Fruit fly (Drosophila melanogaster) whole organism, embryonic: ENCODE measurements around the gene CG12659.

ENCODE experiments used
- B-H1 ChIP-seq: fragments of 200-800 bp; sonication (Bioruptor generic); IDR thresholded peaks from 3 replicates; pipeline ENCODE4 v1.3.6; 2022; ENCODE audit warnings: missing biosample characterization, missing genetic modification characterization
- CG10543 ChIP-seq: fragments of 200-800 bp; sonication (Bioruptor generic); optimal IDR thresholded peaks from 3 replicates; lab custom pipeline; 2017; ENCODE audit warnings: missing biosample characterization, mild to moderate bottlenecking, missing genetic modification characterization, moderate library complexity
- CG11696 ChIP-seq: fragments of 200-800 bp; sonication (Bioruptor generic); IDR thresholded peaks from 2 replicates; pipeline ENCODE4 v1.3.6; 2022; ENCODE audit warnings: missing biosample characterization, missing genetic modification characterization
- CG12104 ChIP-seq: fragments of 200-800 bp; sonication (Bioruptor generic); optimal IDR thresholded peaks from 3 replicates; lab custom pipeline; 2016; ENCODE audit warnings: missing biosample characterization, missing genetic modification characterization
- CG12219 ChIP-seq: fragments of 200-800 bp; sonication (Bioruptor generic); optimal IDR thresholded peaks from 3 replicates; lab custom pipeline; 2018; ENCODE audit warnings: missing biosample characterization, mild to moderate bottlenecking, missing genetic modification characterization
- CG13424 ChIP-seq: fragments of 200-800 bp; sonication (Bioruptor generic); optimal IDR thresholded peaks from 2 replicates; lab custom pipeline; 2019; ENCODE audit warnings: missing biosample characterization, mild to moderate bottlenecking, missing genetic modification characterization, moderate library complexity
- CG14014 ChIP-seq: fragments of 200-800 bp; sonication (Bioruptor generic); IDR thresholded peaks from 2 replicates; pipeline ENCODE4 v1.3.6; 2022; ENCODE audit warnings: missing biosample characterization, missing genetic modification characterization
- CG14441 ChIP-seq: fragments of 200-800 bp; sonication (Bioruptor generic); IDR thresholded peaks from 2 replicates; pipeline ENCODE4 v1.3.6; 2022; ENCODE audit warnings: missing biosample characterization, missing genetic modification characterization
- CG15011 ChIP-seq: fragments of 200-800 bp; sonication (Bioruptor generic); optimal IDR thresholded peaks from 3 replicates; lab custom pipeline; 2018; ENCODE audit warnings: missing biosample characterization, mild to moderate bottlenecking, missing genetic modification characterization
- CG15514 ChIP-seq: fragments of 200-800 bp; sonication (Bioruptor generic); optimal IDR thresholded peaks from 3 replicates; lab custom pipeline; 2017; ENCODE audit warnings: missing biosample characterization, missing genetic modification characterization, mild to moderate bottlenecking, moderate library complexity, missing genetic modification reagents
- CG17328 ChIP-seq: fragments of 200-800 bp; sonication (Bioruptor generic); IDR thresholded peaks from 2 replicates; pipeline ENCODE4 v1.3.6; 2022; ENCODE audit warnings: missing biosample characterization, missing genetic modification characterization
- CG17359 ChIP-seq: fragments of 200-800 bp; sonication (Bioruptor generic); optimal IDR thresholded peaks from 3 replicates; lab custom pipeline; 2018; ENCODE audit warnings: missing biosample characterization, mild to moderate bottlenecking, missing genetic modification characterization, moderate library complexity
- CG17361 ChIP-seq: fragments of 200-800 bp; sonication (Bioruptor generic); IDR thresholded peaks from 3 replicates; pipeline ENCODE4 v1.3.6; 2022; ENCODE audit warnings: missing biosample characterization, missing genetic modification characterization
- CG17568 ChIP-seq: fragments of 200-800 bp; sonication (Bioruptor generic); optimal IDR thresholded peaks from 2 replicates; lab custom pipeline; 2018; ENCODE audit warnings: missing biosample characterization, mild to moderate bottlenecking, missing genetic modification characterization, moderate library complexity
- CG18011 ChIP-seq: fragments of 200-800 bp; sonication (Bioruptor generic); optimal IDR thresholded peaks from 2 replicates; lab custom pipeline; 2017; ENCODE audit warnings: missing biosample characterization, missing genetic modification characterization, mild to moderate bottlenecking, moderate library complexity, missing genotype
- CG2199 ChIP-seq: fragments of 200-800 bp; sonication (Bioruptor generic); IDR thresholded peaks from 3 replicates; pipeline ENCODE4 v1.3.6; 2022; ENCODE audit warnings: missing biosample characterization, missing genetic modification characterization
- CG2889 ChIP-seq: fragments of 200-800 bp; sonication (Bioruptor generic); IDR thresholded peaks from 3 replicates; pipeline ENCODE4 v1.3.6; 2022; ENCODE audit warnings: missing biosample characterization, missing genetic modification characterization
- CG4328 ChIP-seq: fragments of 200-800 bp; sonication (Bioruptor generic); optimal IDR thresholded peaks from 3 replicates; lab custom pipeline; 2017; ENCODE audit warnings: missing biosample characterization, missing genetic modification reagents, missing genetic modification characterization
- CG4404 ChIP-seq: fragments of 200-800 bp; sonication (Bioruptor generic); IDR thresholded peaks from 2 replicates; pipeline ENCODE4 v1.3.6; 2022; ENCODE audit warnings: missing biosample characterization, missing genetic modification characterization
- CG4730 ChIP-seq: fragments of 200-800 bp; sonication (Bioruptor generic); IDR thresholded peaks from 2 replicates; pipeline ENCODE4 v1.3.6; 2022; ENCODE audit warnings: missing biosample characterization, missing genetic modification characterization
- CG4820 ChIP-seq: fragments of 200-800 bp; sonication (Bioruptor generic); optimal IDR thresholded peaks from 3 replicates; lab custom pipeline; 2016; ENCODE audit warnings: missing biosample characterization, missing genetic modification characterization
- CG6683 ChIP-seq: fragments of 200-800 bp; sonication (Bioruptor generic); optimal IDR thresholded peaks from 2 replicates; lab custom pipeline; 2017; ENCODE audit warnings: missing biosample characterization, mild to moderate bottlenecking, missing genetic modification characterization, missing genetic modification reagents
- CG7928 ChIP-seq: fragments of 200-800 bp; sonication (Bioruptor generic); optimal IDR thresholded peaks from 2 replicates; lab custom pipeline; 2017; ENCODE audit warnings: missing biosample characterization, mild to moderate bottlenecking, missing genetic modification characterization
- CG8924 ChIP-seq: fragments of 200-800 bp; optimal IDR thresholded peaks from 3 replicates; lab custom pipeline; 2019; ENCODE audit warnings: missing biosample characterization, mild to moderate bottlenecking, missing genetic modification characterization, moderate library complexity
- CrebB ChIP-seq: fragments of 200-800 bp; sonication (Bioruptor generic); optimal IDR thresholded peaks from 3 replicates; lab custom pipeline; 2018; ENCODE audit warnings: missing biosample characterization, mild to moderate bottlenecking, missing genetic modification characterization
- Dbx ChIP-seq: fragments of 200-800 bp; sonication (Bioruptor generic); IDR thresholded peaks from 3 replicates; pipeline ENCODE4 v1.3.6; 2022; ENCODE audit warnings: missing biosample characterization, missing genetic modification characterization
- Fer1 ChIP-seq: fragments of 200-800 bp; sonication (Bioruptor generic); optimal IDR thresholded peaks from 2 replicates; lab custom pipeline; 2017; ENCODE audit warnings: missing biosample characterization, mild to moderate bottlenecking, missing genetic modification characterization
- Fer3 ChIP-seq: fragments of 200-800 bp; sonication (Bioruptor generic); optimal IDR thresholded peaks from 2 replicates; lab custom pipeline; 2018; ENCODE audit warnings: missing biosample characterization, mild to moderate bottlenecking, missing genetic modification characterization, moderate library complexity
- GATAe ChIP-seq: fragments of 200-800 bp; sonication (Bioruptor generic); conservative IDR thresholded peaks from 2 replicates; pipeline ENCODE4 v1.3.6; 2022; ENCODE audit warnings: missing biosample characterization, missing genetic modification characterization
- H15 ChIP-seq: fragments of 200-800 bp; sonication (Bioruptor generic); IDR thresholded peaks from 3 replicates; pipeline ENCODE4 v1.3.6; 2022; ENCODE audit warnings: missing biosample characterization, missing genetic modification characterization
- Hr39 ChIP-seq: fragments of >200 bp; optimal IDR thresholded peaks from 2 replicates; lab custom pipeline; 2017
- Med ChIP-seq: fragments of 200-800 bp; sonication (Bioruptor generic); peaks from one replicate; lab custom pipeline; 2016; ENCODE audit warnings: missing biosample characterization, missing genetic modification characterization, mild to moderate bottlenecking, inconsistent platforms, moderate library complexity
- Mes4 ChIP-seq: fragments of 200-800 bp; sonication (Bioruptor generic); optimal IDR thresholded peaks from 2 replicates; lab custom pipeline; 2016; ENCODE audit warnings: missing biosample characterization, missing genetic modification characterization
- NK7.1 ChIP-seq: fragments of 200-800 bp; sonication (Bioruptor generic); optimal IDR thresholded peaks from 3 replicates; lab custom pipeline; 2016; ENCODE audit warnings: missing biosample characterization, missing genetic modification characterization
- Opbp ChIP-seq: fragments of 200-800 bp; sonication (Bioruptor generic); IDR thresholded peaks from 3 replicates; pipeline ENCODE4 v1.3.6; 2022; ENCODE audit warnings: missing biosample characterization, missing genetic modification characterization; ENCODE audit not compliant: partially characterized antibody
- PHDP ChIP-seq: fragments of 200-800 bp; sonication (Bioruptor generic); optimal IDR thresholded peaks from 3 replicates; lab custom pipeline; 2018; ENCODE audit warnings: missing biosample characterization, mild to moderate bottlenecking, missing genetic modification characterization, moderate library complexity
- Sox100B ChIP-seq: fragments of 200-800 bp; sonication (Bioruptor generic); optimal IDR thresholded peaks from 3 replicates; lab custom pipeline; 2018; ENCODE audit warnings: missing biosample characterization, mild to moderate bottlenecking, missing genetic modification characterization
- bigmax ChIP-seq: fragments of 200-800 bp; sonication (Bioruptor generic); optimal IDR thresholded peaks from 2 replicates; lab custom pipeline; 2018; ENCODE audit warnings: missing biosample characterization, mild to moderate bottlenecking, missing genetic modification characterization
- caup ChIP-seq: fragments of 200-800 bp; sonication (Bioruptor generic); optimal IDR thresholded peaks from 3 replicates; lab custom pipeline; 2017; ENCODE audit warnings: missing biosample characterization, mild to moderate bottlenecking, missing genetic modification characterization, moderate library complexity; ENCODE audit not compliant: severe bottlenecking
- chinmo ChIP-seq: fragments of 200-800 bp; sonication (Bioruptor generic); IDR thresholded peaks from 4 replicates; pipeline ENCODE4 v1.3.6; 2022; ENCODE audit warnings: missing biosample characterization, missing genetic modification characterization; ENCODE audit not compliant: partially characterized antibody
- dpn ChIP-seq, 2 experiments: fragments of 200-800 bp; sonication (Bioruptor generic); optimal IDR thresholded peaks; 3 replicates each; lab custom pipeline; 2016; ENCODE audit warnings: missing biosample characterization in 2 of 2, missing genetic modification characterization in 2 of 2
- gro ChIP-seq: fragments of 200-800 bp; sonication (Bioruptor generic); optimal IDR thresholded peaks from 2 replicates; lab custom pipeline; 2016; ENCODE audit warnings: missing biosample characterization, missing genetic modification characterization
- gsb ChIP-seq: fragments of 200-800 bp; sonication (Bioruptor generic); IDR thresholded peaks from 2 replicates; pipeline ENCODE4 v1.3.6; 2022; ENCODE audit warnings: missing biosample characterization, missing genetic modification characterization
- hb ChIP-seq: fragments of 200-800 bp; sonication (Bioruptor generic); IDR thresholded peaks from 3 replicates; pipeline ENCODE4 v1.3.6; 2022; ENCODE audit warnings: missing biosample characterization, missing genetic modification characterization; ENCODE audit not compliant: partially characterized antibody
- mam ChIP-seq: fragments of 200-800 bp; sonication (Bioruptor generic); optimal IDR thresholded peaks from 3 replicates; lab custom pipeline; 2016; ENCODE audit warnings: missing biosample characterization, missing genetic modification characterization
- nmo ChIP-seq: fragments of 200-800 bp; sonication (Bioruptor generic); optimal IDR thresholded peaks from 2 replicates; lab custom pipeline; 2018; ENCODE audit warnings: missing biosample characterization, mild to moderate bottlenecking, missing genetic modification characterization, moderate library complexity
- ro ChIP-seq: fragments of 200-800 bp; sonication (Bioruptor generic); IDR thresholded peaks from 2 replicates; pipeline ENCODE4 v1.3.6; 2022; ENCODE audit warnings: missing biosample characterization, missing genetic modification characterization
- tgo ChIP-seq: fragments of 200-800 bp; sonication (Bioruptor generic); IDR thresholded peaks from 3 replicates; pipeline ENCODE4 v1.3.6; 2022; ENCODE audit warnings: missing biosample characterization, missing genetic modification characterization
- unpg ChIP-seq: fragments of 200-800 bp; sonication (Bioruptor generic); optimal IDR thresholded peaks from 3 replicates; lab custom pipeline; 2018; ENCODE audit warnings: missing biosample characterization, mild to moderate bottlenecking, missing genetic modification characterization, moderate library complexity
- vnd ChIP-seq: fragments of 200-800 bp; sonication (Bioruptor generic); IDR thresholded peaks from 3 replicates; pipeline ENCODE4 v1.3.6; 2022; ENCODE audit warnings: missing biosample characterization, missing genetic modification characterization; ENCODE audit not compliant: partially characterized antibody

CG12659 gene

dm6 chrX:8541985-8542384 lies 49.5 kb downstream of the CG12659 start (continued):
- TF ChIP-seq CG4820 (GFP tag; lab: Kevin White, UChicago) = no peak
- TF ChIP-seq chinmo (GFP tag; lab: Robert Waterston, UW) = no peak
- no peak for TF ChIP-seq Hr39
- peak; percentile 26; the same call in 1 of the 3 replicates for TF ChIP-seq B-H1 (GFP tag; lab: Robert Waterston, UW)
- TF ChIP-seq CrebB (tag; lab: Kevin White, UChicago) = peak; percentile 31
- TF ChIP-seq CG17359 (tag; lab: Kevin White, UChicago) = peak; percentile 66
- TF ChIP-seq CG13424 = peak; percentile 60
- TF ChIP-seq CG14441 = peak; percentile 58
- no peak for TF ChIP-seq ro (GFP tag; lab: Robert Waterston, UW)
- TF ChIP-seq gsb (GFP tag; lab: Robert Waterston, UW) = peak; percentile 42; the same call in 1 of the 2 replicates
- peak; percentile 71 for TF ChIP-seq Fer3
- peak; percentile 85 for TF ChIP-seq Fer1 (GFP tag; lab: Kevin White, UChicago)
- peak; percentile 70 for TF ChIP-seq CG14014
- TF ChIP-seq Med (GFP tag; lab: Kevin White, UChicago) = peak; percentile 79
- TF ChIP-seq NK7.1 (GFP tag; lab: Kevin White, UChicago) = no peak
- TF ChIP-seq GATAe (GFP tag; lab: Robert Waterston, UW) = no peak; the same call in 1 of the 2 replicates
- peak; percentile 16 for TF ChIP-seq Sox100B (GFP tag; lab: Kevin White, UChicago)
- TF ChIP-seq bigmax (GFP tag; lab: Kevin White, UChicago) = no peak
- peak; percentile 31; the same call in 1 of the 3 replicates for TF ChIP-seq tgo (GFP tag; lab: Robert Waterston, UW)
- peak; percentile 72 for TF ChIP-seq CG11696 (GFP tag; lab: Robert Waterston, UW)
- TF ChIP-seq CG15514 (GFP tag; lab: Kevin White, UChicago) = peak; percentile 58
- peak; percentile 70 for TF ChIP-seq PHDP (tag; lab: Kevin White, UChicago)
- TF ChIP-seq Opbp (GFP tag; lab: Robert Waterston, UW) = no peak
- no peak for TF ChIP-seq hb
- TF ChIP-seq CG17568 = peak; percentile 64
- peak; percentile 15 for TF ChIP-seq CG15011 (GFP tag; lab: Kevin White, UChicago)
- no peak for TF ChIP-seq vnd (GFP tag; lab: Robert Waterston, UW)
- TF ChIP-seq CG17328 (GFP tag; lab: Robert Waterston, UW) = peak; percentile 29; the same call in 1 of the 2 replicates
- TF ChIP-seq nmo (GFP tag; lab: Kevin White, UChicago) = peak; percentile 16
- TF ChIP-seq dpn (GFP tag; optimal IDR thresholded peaks at IDR 0.05; lab: Kevin White, UChicago) = peak; percentile 1 to 45
- 0 out of 3 replicates have a peak, but pooled peaks have one; percentile 31 for TF ChIP-seq CG17361 (GFP tag; lab: Robert Waterston, UW)
- TF ChIP-seq CG4730 (GFP tag; lab: Robert Waterston, UW) = 0 out of 2 replicates have a peak, but pooled peaks have one; percentile 21
- TF ChIP-seq gro = peak; percentile 42
- peak; percentile 61 for TF ChIP-seq caup (GFP tag; lab: Kevin White, UChicago)
- TF ChIP-seq CG4404 (GFP tag; lab: Robert Waterston, UW) = 0 out of 2 replicates have a peak, but pooled peaks have one; percentile 9
- TF ChIP-seq CG4328 = no peak
- TF ChIP-seq Mes4 (GFP tag; lab: Kevin White, UChicago) = no peak
- TF ChIP-seq unpg (GFP tag; lab: Kevin White, UChicago) = peak; percentile 71
- TF ChIP-seq CG12104 (GFP tag; lab: Kevin White, UChicago) = no peak
- peak; percentile 51 for TF ChIP-seq CG6683 (GFP tag; lab: Kevin White, UChicago)
- TF ChIP-seq mam (GFP tag; lab: Kevin White, UChicago) = peak; percentile 40
- peak; percentile 24 for TF ChIP-seq CG7928 (GFP tag; lab: Kevin White, UChicago)
- no peak for TF ChIP-seq CG2889 (GFP tag; lab: Robert Waterston, UW)
- TF ChIP-seq H15 (GFP tag; lab: Robert Waterston, UW) = 0 out of 3 replicates have a peak, but pooled peaks have one; percentile 27
- peak; percentile 21 for TF ChIP-seq CG12219 (GFP tag; lab: Kevin White, UChicago)
- peak; percentile 10 for TF ChIP-seq CG10543 (GFP tag; lab: Kevin White, UChicago)
- TF ChIP-seq Dbx (GFP tag; lab: Robert Waterston, UW) = 0 out of 3 replicates have a peak, but pooled peaks have one; percentile 24
- TF ChIP-seq CG18011 = no peak
- TF ChIP-seq CG2199 (GFP tag; lab: Robert Waterston, UW) = no peak
- TF ChIP-seq CG8924 (tag; lab: Kevin White, UChicago) = peak; percentile 51
